Fruit fly (Drosophila melanogaster) ovary, adult (tissue): ENCODE data around the gene CG9331.

Experiments
- CG17801 ChIP-seq: fragments of 200-800 bp; optimal IDR thresholded peaks from 2 replicates; lab custom pipeline; 2019; ENCODE audit warnings: missing biosample characterization, mild to moderate bottlenecking, missing genetic modification characterization, moderate library complexity; ENCODE audit not compliant: partially characterized antibody

Gene CG9331

DNA sequence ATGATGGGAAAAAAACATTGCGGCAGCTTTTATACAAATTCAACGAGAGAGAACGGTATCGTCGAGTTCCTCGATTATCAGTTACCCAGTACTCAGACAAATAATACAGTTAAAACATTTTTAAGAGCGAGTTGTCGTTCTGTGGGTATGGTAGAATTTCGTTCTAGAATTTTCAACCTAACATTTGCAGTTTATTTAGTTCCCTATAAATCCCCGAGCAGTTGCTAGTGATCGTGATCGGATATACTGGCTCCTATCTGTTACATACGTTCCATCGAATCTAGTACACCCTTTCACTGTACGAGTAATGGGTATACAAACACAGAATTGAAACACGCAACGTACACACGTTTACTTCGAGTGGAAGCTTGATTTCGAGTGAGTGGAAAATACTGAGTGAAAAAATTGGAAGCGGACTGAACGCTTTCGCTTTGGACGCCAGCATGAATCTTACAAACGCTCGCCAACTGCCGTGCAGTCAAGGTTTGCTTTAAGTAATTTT is 42.2 kb downstream of the CG9331 start, which contains the start of gene CG9338:
Gene CG9338, plus strand, starts transcription at position 452 of the 502 bp plus-strand sequence.
- peak; percentile 73 for TF ChIP-seq CG17801

dm6 chr2L:20867381-20867780 is 44.8 kb downstream of the CG9331 start, which contains the start of gene CG31675:
CG31675 (plus strand) TSS chr2L:20867755.
- TF ChIP-seq CG17801, result no peak

DNA sequence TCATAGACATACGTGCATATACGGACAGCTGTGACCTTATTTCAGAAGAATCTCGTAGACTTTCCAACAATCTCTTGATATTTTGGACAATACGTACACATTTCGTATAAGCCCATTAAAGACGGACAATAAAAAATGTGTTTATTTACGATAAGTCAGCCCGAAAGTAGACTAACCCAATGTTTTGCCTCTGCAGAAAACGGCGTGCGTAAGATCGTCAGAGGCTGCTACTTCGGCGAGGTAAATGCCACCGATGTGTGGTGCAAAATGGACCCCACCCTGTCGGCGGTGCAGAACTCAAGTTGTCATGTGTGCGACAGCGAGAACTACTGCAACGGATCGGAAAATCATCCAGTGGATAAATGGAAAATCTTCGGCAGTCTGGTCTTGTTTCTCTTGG is 46.3 kb downstream of the CG9331 start:
- no peak for TF ChIP-seq CG17801

dm6 chr2L:20869804-20870295 is 47.2 kb downstream of the CG9331 start, which contains the start of gene CG14401:
CG14401 (plus strand) TSS chr2L:20869854.
- no peak for TF ChIP-seq CG17801

- no peak for TF ChIP-seq CG17801
Observed at dm6 chr2L:20874514-20874913, 51.9 kb downstream of the CG9331 start.
